Fruit fly (Drosophila melanogaster): ENCODE measurements around the gene CG6729.

Gene CG6729

dm6 chr2L:10748218-10748617 is 4.5 kb upstream of the CG6729 start (continued):
- TF ChIP-seq hkb (optimal IDR thresholded peaks at IDR 0.05) = no peak
- TF ChIP-seq hkb (GFP tag; IDR thresholded peaks at IDR 0.05) = 0 out of 2 replicates have a peak, but pooled peaks have one; percentile 13
- TF ChIP-seq C15 (GFP tag; IDR thresholded peaks at IDR 0.05) = no peak
- TF ChIP-seq Sox102F (GFP tag; optimal IDR thresholded peaks at IDR 0.05) = peak; percentile 32
- TF ChIP-seq sqz (GFP tag; optimal IDR thresholded peaks at IDR 0.05) = no peak
- TF ChIP-seq fd96Cb (tag; optimal IDR thresholded peaks at IDR 0.05) = peak; percentile 9
- no peak for TF ChIP-seq wdn (GFP tag; IDR thresholded peaks at IDR 0.05)
- TF ChIP-seq salm (tag; optimal IDR thresholded peaks at IDR 0.05) = no peak
- no peak for TF ChIP-seq run (tag; optimal IDR thresholded peaks at IDR 0.05)
- TF ChIP-seq Hey (tag; optimal IDR thresholded peaks at IDR 0.05) = no peak
- TF ChIP-seq CG4424 (GFP tag; optimal IDR thresholded peaks at IDR 0.05) = peak; percentile 20
- TF ChIP-seq bsh (GFP tag; optimal IDR thresholded peaks at IDR 0.05) = peak in 1 of 2 experiments; percentile 17
- TF ChIP-seq CG30403 (GFP tag; optimal IDR thresholded peaks at IDR 0.05) = peak; percentile 11
- TF ChIP-seq jing (GFP tag; optimal IDR thresholded peaks at IDR 0.05) = no peak
- peak; percentile 16 for TF ChIP-seq Xbp1 (GFP tag; optimal IDR thresholded peaks at IDR 0.05)

DNA sequence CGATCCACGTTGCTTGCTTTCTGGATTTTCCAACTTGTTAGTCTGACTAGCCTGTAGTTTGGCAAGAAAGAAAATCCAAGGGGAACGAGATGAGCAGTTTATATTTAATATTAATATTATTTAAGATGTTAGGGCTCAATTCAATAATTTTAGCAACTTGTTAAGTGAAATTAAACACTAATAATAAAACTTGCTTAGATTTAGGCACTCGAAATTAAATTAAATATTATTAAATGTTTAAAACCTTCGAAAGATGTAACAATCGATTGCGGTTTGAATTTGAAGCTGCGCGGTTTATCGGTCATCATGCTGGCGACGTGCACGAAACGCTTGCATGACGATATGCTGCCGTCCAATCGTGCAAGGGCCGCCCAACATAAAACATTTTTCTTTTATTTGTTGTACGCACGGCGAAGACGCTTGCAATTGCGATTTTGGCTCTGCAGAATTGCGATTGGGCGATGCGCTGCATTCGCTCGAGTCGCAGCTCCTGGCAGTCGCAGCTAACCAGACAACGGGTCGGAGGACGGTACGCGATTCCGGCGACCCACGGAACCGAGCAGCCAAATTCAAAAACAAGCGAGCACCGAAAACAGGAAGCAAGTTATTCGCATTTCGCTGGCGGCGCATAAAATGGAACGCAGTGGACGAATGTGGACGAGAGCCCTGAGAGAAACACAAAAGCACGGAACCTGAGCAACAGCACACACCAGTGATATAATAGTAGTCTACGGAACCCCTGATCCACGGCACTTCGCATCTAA is 6.6 kb downstream of the CG6729 start, which contains the start of the genes Vha16-5 and CG12299:
Gene Vha16-5 (minus strand): TSS at position 51 of the 764 bp plus-strand sequence.
Gene CG12299 (plus strand): TSS at position 353 of the 764 bp plus-strand sequence.
- TF ChIP-seq sd (tag; optimal IDR thresholded peaks at IDR 0.05) (no peak), Aef1 (GFP tag; IDR thresholded peaks at IDR 0.05) (peak; percentile 92), p53 (GFP tag; optimal IDR thresholded peaks at IDR 0.05) (peak; percentile 68), CG6813 (GFP tag; optimal IDR thresholded peaks at IDR 0.05) (peak; percentile 2), Gug (GFP tag; IDR thresholded peaks at IDR 0.05) (peak; percentile 74; the same call in 3 of the 4 replicates), gcm (GFP tag; optimal IDR thresholded peaks at IDR 0.05) (no peak), da (GFP tag; optimal IDR thresholded peaks at IDR 0.05) (peak; percentile 61), CG7745 (tag; optimal IDR thresholded peaks at IDR 0.05) (no peak), CG7556 (GFP tag; optimal IDR thresholded peaks at IDR 0.05) (peak; percentile 51), grn (GFP tag; optimal IDR thresholded peaks at IDR 0.05) (no peak), ato (GFP tag; IDR thresholded peaks at IDR 0.05; ENCODE audit: partially characterized antibody) (peak; percentile 92), CG6654 (GFP tag; optimal IDR thresholded peaks at IDR 0.05) (no peak), CG12942 (GFP tag; optimal IDR thresholded peaks at IDR 0.05) (peak; percentile 86), sima (GFP tag; optimal IDR thresholded peaks at IDR 0.05) (no peak), HmgD (GFP tag; optimal IDR thresholded peaks at IDR 0.05) (peak; percentile 91), Adf1 (GFP tag; IDR thresholded peaks at IDR 0.05) (peak; percentile 72), crol (GFP tag; IDR thresholded peaks at IDR 0.05) (0 out of 2 replicates have a peak, but pooled peaks have one; percentile 12), slbo (GFP tag; IDR thresholded peaks at IDR 0.05) (peak; percentile 96), CG13123 (GFP tag; optimal IDR thresholded peaks at IDR 0.05) (peak; percentile 76), pnt (GFP tag; optimal IDR thresholded peaks at IDR 0.05) (peak; percentile 79), pan (optimal IDR thresholded peaks at IDR 0.05) (no peak), pan (GFP tag; optimal IDR thresholded peaks at IDR 0.05 in 1 of 2, IDR thresholded peaks at IDR 0.05 in 1 of 2) (peak in 1 of 2 experiments; percentile 88), CG2120 (GFP tag; optimal IDR thresholded peaks at IDR 0.05) (peak; percentile 93), lmd (GFP tag; IDR thresholded peaks at IDR 0.05) (peak; percentile 92), Nf-YA (GFP tag; IDR thresholded peaks at IDR 0.05) (peak; percentile 74; the same call in 1 of the 2 replicates), Elba2 (GFP tag; optimal IDR thresholded peaks at IDR 0.05) (peak; percentile 55), jumu (GFP tag; optimal IDR thresholded peaks at IDR 0.05) (peak; percentile 70), CG12659 (GFP tag; optimal IDR thresholded peaks at IDR 0.05) (peak; percentile 72), CG11504 (tag; optimal IDR thresholded peaks at IDR 0.05) (no peak), usp (GFP tag; optimal IDR thresholded peaks at IDR 0.05) (no peak), gt (GFP tag; IDR thresholded peaks at IDR 0.05) (peak; percentile 69), bigmax (GFP tag; optimal IDR thresholded peaks at IDR 0.05) (no peak), CG15514 (GFP tag; optimal IDR thresholded peaks at IDR 0.05) (peak; percentile 83), ttk (GFP tag; IDR thresholded peaks at IDR 0.05) (peak; percentile 88), fd102C (GFP tag; optimal IDR thresholded peaks at IDR 0.05) (no peak)

Measured in whole organism, embryonic.